Worm (Caenorhabditis elegans) whole organism, early embryonic: ENCODE data around the gene cct-3.

Experiments used
- B0310.2 ChIP-seq: sonication (generic microtip); optimal IDR thresholded peaks from 2 replicates; lab custom pipeline; 2016; ENCODE audit warnings: mild to moderate bottlenecking, missing genetic modification characterization, missing compliant biosample characterization
- ama-1 ChIP-seq: fragments of 150-350 bp; optimal IDR thresholded peaks from 2 replicates; lab custom pipeline; 2014
- ceh-36 ChIP-seq: sonication (generic microtip); optimal IDR thresholded peaks from 2 replicates; lab custom pipeline; 2016; ENCODE audit warnings: missing genetic modification characterization, inconsistent platforms, missing compliant biosample characterization
- ets-7 ChIP-seq: sonication (generic microtip); optimal IDR thresholded peaks from 2 replicates; lab custom pipeline; 2016; ENCODE audit warnings: missing genotype, missing genetic modification characterization, missing compliant biosample characterization
- flt-1 ChIP-seq: fragments of 200-800 bp; sonication (Bioruptor generic); IDR thresholded peaks from 2 replicates; pipeline ENCODE4 v1.3.6; 2022; ENCODE audit warnings: missing genetic modification characterization, missing compliant biosample characterization
- hmbx-1 ChIP-seq: sonication (generic microtip); optimal IDR thresholded peaks from 2 replicates; lab custom pipeline; 2016; ENCODE audit warnings: mild to moderate bottlenecking, missing genetic modification characterization, missing compliant biosample characterization
- hmg-4 ChIP-seq: fragments of 200-800 bp; sonication (Bioruptor generic); optimal IDR thresholded peaks from 2 replicates; lab custom pipeline; 2018; ENCODE audit warnings: mild to moderate bottlenecking, missing genetic modification characterization, missing compliant biosample characterization
- pes-1 ChIP-seq: fragments of 200-800 bp; sonication (Bioruptor generic); IDR thresholded peaks from 2 replicates; pipeline ENCODE4 v1.3.6; 2022; ENCODE audit warnings: missing genetic modification reagents, missing genetic modification characterization, missing compliant biosample characterization
- scrt-1 ChIP-seq: fragments of 200-800 bp; sonication (Bioruptor generic); IDR thresholded peaks from 2 replicates; pipeline ENCODE4 v1.3.6; 2022; ENCODE audit warnings: missing genetic modification characterization, missing compliant biosample characterization
- sea-1 ChIP-seq: fragments of 200-800 bp; sonication (Bioruptor generic); conservative IDR thresholded peaks from 2 replicates; pipeline ENCODE4 v1.3.6; 2022; ENCODE audit warnings: missing genetic modification characterization, missing compliant biosample characterization
- tbx-11 ChIP-seq: fragments of 200-800 bp; sonication (Bioruptor generic); IDR thresholded peaks from 2 replicates; pipeline ENCODE4 v1.3.6; 2022; ENCODE audit warnings: missing genetic modification characterization, missing compliant biosample characterization
- tbx-37 ChIP-seq: fragments of 200-800 bp; sonication (Bioruptor generic); conservative IDR thresholded peaks from 2 replicates; pipeline ENCODE4 v1.3.6; 2022; ENCODE audit warnings: missing genetic modification reagents, missing genetic modification characterization, missing compliant biosample characterization

DNA sequence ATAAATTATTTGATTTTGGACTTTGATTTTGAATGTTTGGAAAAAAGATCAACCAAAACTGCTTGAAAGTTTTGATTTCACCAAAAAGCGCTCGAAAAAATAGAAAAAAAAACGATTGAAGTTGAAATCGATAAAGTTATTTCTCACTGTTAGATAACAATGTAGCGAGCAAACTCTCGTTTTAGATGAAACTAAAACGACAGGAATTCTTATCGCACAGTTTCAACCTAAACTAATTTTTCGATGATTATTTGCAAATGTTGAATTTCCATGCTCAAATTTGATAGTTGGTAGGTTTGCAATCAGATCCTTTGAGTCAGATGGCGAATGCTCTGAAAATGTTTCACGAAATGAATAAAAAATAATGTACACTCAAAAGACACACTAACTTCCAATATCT lies 59.2 kb downstream of the cct-3 start:
- TF ChIP-seq ama-1 (no peak), scrt-1 (GFP tag; lab: Robert Waterston, UW) (no peak), hmg-4 (GFP tag; lab: Kevin White, UChicago) (no peak), pes-1 (GFP tag; lab: Robert Waterston, UW) (no peak), tbx-37 (no peak), ets-7 (tag; lab: Kevin White, UChicago) (no peak), ceh-36 (no peak), hmbx-1 (tag; lab: Kevin White, UChicago) (no peak), tbx-11 (GFP tag; lab: Robert Waterston, UW) (no peak), sea-1 (GFP tag; lab: Robert Waterston, UW) (no peak), flt-1 (GFP tag; lab: Robert Waterston, UW) (no peak), B0310.2 (tag; lab: Kevin White, UChicago) (no peak)
